Worm (Caenorhabditis elegans): ENCODE results near the gene fbxa-60.

DNA sequence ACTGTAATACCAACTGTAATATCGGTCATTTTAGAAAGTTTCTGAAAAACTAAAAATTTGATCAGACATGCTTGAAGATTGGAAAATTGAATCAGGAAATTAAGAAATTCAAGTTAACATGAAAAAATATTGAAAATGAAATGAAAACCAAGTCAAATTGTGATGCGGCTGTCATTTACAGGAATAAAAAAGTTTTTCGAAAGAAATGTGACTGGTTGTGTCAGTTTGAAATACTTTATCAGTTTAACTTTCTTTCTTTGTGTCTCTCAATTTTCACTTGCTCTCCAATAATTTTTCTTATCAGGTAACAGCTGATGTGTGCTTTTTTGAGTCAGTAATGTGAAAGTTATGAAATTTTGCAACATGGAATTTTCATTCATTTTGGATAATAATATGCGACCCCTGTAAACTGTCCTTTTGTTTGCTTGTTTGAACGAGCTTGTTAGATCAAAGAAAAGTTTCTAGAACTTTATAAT, at the start of gene fbxa-60:
- no peak for TF ChIP-seq efl-3 (GFP tag; optimal IDR thresholded peaks at IDR 0.05)
- no peak for TF ChIP-seq nhr-28 (tag; optimal IDR thresholded peaks at IDR 0.05)
- TF ChIP-seq elt-3 (tag; optimal IDR thresholded peaks at IDR 0.05) = no peak
- no peak for TF ChIP-seq nhr-85 (tag)
- TF ChIP-seq ztf-11 (tag; optimal IDR thresholded peaks at IDR 0.05) = no peak
- TF ChIP-seq elt-2 (tag; optimal IDR thresholded peaks at IDR 0.05) = peak; percentile 68
- TF ChIP-seq ceh-82 (tag; optimal IDR thresholded peaks at IDR 0.05) = no peak

All from whole organism, L1 larva.